Worm (Caenorhabditis elegans) whole organism, L1 larva: ENCODE results near the gene nhr-286.

ENCODE experiments used
- C04F5.9 ChIP-seq: sonication (generic microtip); optimal IDR thresholded peaks from 2 replicates; lab custom pipeline; 2016; ENCODE audit warnings: missing genetic modification characterization, missing compliant biosample characterization
- aly-2 ChIP-seq: fragments of 150-350 bp; optimal IDR thresholded peaks from 2 replicates; lab custom pipeline; 2014; ENCODE audit warnings: missing biosample characterization, missing genetic modification characterization
- ama-1 ChIP-seq: fragments of 150-350 bp; optimal IDR thresholded peaks from 2 replicates; lab custom pipeline; 2014
- dpl-1 ChIP-seq, 3 experiments: fragments of 150-350 bp in 2 of 3; sonication (generic microtip) in 1 of 3; optimal IDR thresholded peaks; 2 replicates each; lab custom pipeline; 2014 to 2017; ENCODE audit warnings: missing biosample characterization in 3 of 3, missing genetic modification characterization in 3 of 3, missing genetic modification reagents in 3 of 3
- dsc-1 ChIP-seq: sonication (generic microtip); optimal IDR thresholded peaks from 2 replicates; lab custom pipeline; 2016; ENCODE audit warnings: mild to moderate bottlenecking, missing genetic modification characterization, missing compliant biosample characterization
- efl-1 ChIP-seq, 4 experiments: fragments of 150-350 bp; optimal IDR thresholded peaks in 3 of 4; peaks in 1 of 4; 1 replicate in 1 of 4; 2 replicates in 3 of 4; lab custom pipeline; 2014; ENCODE audit warnings: missing biosample characterization in 2 of 4, missing genetic modification characterization in 2 of 4, missing genetic modification reagents in 2 of 4
- nhr-12 ChIP-seq: sonication (generic microtip); optimal IDR thresholded peaks from 2 replicates; lab custom pipeline; 2017; ENCODE audit warnings: missing biosample characterization, missing genetic modification characterization
- nhr-20 ChIP-seq: sonication (generic microtip); optimal IDR thresholded peaks from 2 replicates; lab custom pipeline; 2016; ENCODE audit warnings: mild to moderate bottlenecking, missing genetic modification characterization, missing compliant biosample characterization
- nhr-28 ChIP-seq: fragments of 150-350 bp; optimal IDR thresholded peaks from 2 replicates; lab custom pipeline; 2014; ENCODE audit warnings: missing biosample characterization, missing genetic modification characterization
- nhr-76 ChIP-seq: sonication (generic microtip); optimal IDR thresholded peaks from 2 replicates; lab custom pipeline; 2017; ENCODE audit warnings: missing biosample characterization, missing genetic modification characterization
- nhr-90 ChIP-seq: sonication (generic microtip); optimal IDR thresholded peaks from 2 replicates; lab custom pipeline; 2016; ENCODE audit warnings: mild to moderate bottlenecking, missing genetic modification characterization, missing compliant biosample characterization; ENCODE audit not compliant: poor library complexity
- skn-1 ChIP-seq: fragments of 150-350 bp; optimal IDR thresholded peaks from 2 replicates; lab custom pipeline; 2014; ENCODE audit warnings: missing biosample characterization, missing genetic modification characterization
- snpc-4 ChIP-seq: fragments of 150-350 bp; optimal IDR thresholded peaks from 2 replicates; lab custom pipeline; 2014; ENCODE audit warnings: missing biosample characterization, missing genetic modification characterization
- unc-62 ChIP-seq: fragments of 150-350 bp; optimal IDR thresholded peaks from 2 replicates; lab custom pipeline; 2014; ENCODE audit warnings: missing biosample characterization, missing genetic modification reagents, missing genetic modification characterization

DNA sequence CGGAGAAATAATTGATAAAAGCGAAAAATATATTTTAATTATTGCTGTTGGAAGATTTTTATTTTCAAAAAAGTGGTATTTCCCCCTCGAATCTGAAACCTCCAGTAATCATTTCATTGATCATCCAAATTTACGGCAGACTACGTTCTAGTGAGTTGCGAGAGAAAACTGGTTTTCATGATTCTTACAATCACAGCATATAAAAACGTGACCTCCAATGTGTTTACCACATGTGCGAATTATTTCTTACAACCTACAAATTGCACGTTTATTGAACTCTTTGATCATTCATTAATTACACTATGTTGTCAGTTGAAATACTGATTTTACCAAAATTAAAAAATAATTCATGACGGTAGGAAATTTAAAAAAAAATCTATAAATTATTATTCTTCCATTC, 2.2 kb downstream of the nhr-286 start:
- TF ChIP-seq aly-2 (no peak), unc-62 (GFP tag; lab: Kevin White, UChicago) (no peak), C04F5.9 (no peak), nhr-12 (tag; lab: Kevin White, UChicago) (no peak), dpl-1 (GFP tag; optimal IDR thresholded peaks at IDR 0.05; lab: Kevin White, UChicago) (peak in 1 of 3 experiments; percentile 24), efl-1 (optimal IDR thresholded peaks at IDR 0.05; lab: Kevin White, UChicago) (peak in 1 of 2 experiments; percentile 40), efl-1 (GFP tag; optimal IDR thresholded peaks at IDR 0.05 in 1 of 2; lab: Kevin White, UChicago) (peak; percentile 10 to 94), nhr-90 (tag; lab: Kevin White, UChicago) (peak; percentile 65), skn-1 (tag; lab: Kevin White, UChicago) (no peak), snpc-4 (tag; lab: Kevin White, UChicago) (no peak), nhr-28 (no peak), ama-1 (lab: Kevin White, UChicago) (no peak), dsc-1 (tag; lab: Kevin White, UChicago) (no peak), nhr-20 (tag; lab: Kevin White, UChicago) (peak; percentile 100), nhr-76 (tag; lab: Kevin White, UChicago) (no peak)
